Worm (Caenorhabditis elegans): Measurements from ENCODE around the gene F58A6.5.
"Not testable (repeated sequence)": the region's sequence is repeated elsewhere in the genome, so short reads cannot be mapped to it uniquely, and the experiment has no call there.

F58A6.5 gene

ce11 chrII:5177902-5178301, 29.7 kb upstream of the F58A6.5 start, which contains the start of gene C27D6.12:
TSS of gene C27D6.12 (minus strand) at chrII:5178002.
- no peak for TF ChIP-seq dao-5 (tag; optimal IDR thresholded peaks at IDR 0.05)
- no peak for TF ChIP-seq W03F9.2 (tag; optimal IDR thresholded peaks at IDR 0.05)
- no peak for TF ChIP-seq him-1 (tag; optimal IDR thresholded peaks at IDR 0.05)

ce11 chrII:5176934-5177333, 28.7 kb upstream of the F58A6.5 start:
- TF ChIP-seq W03F9.2 (tag; optimal IDR thresholded peaks at IDR 0.05) (no peak), dao-5 (tag; optimal IDR thresholded peaks at IDR 0.05) (no peak), him-1 (tag; optimal IDR thresholded peaks at IDR 0.05) (no peak)

- TF ChIP-seq W03F9.2 (tag; optimal IDR thresholded peaks at IDR 0.05) (no peak), him-1 (tag; optimal IDR thresholded peaks at IDR 0.05) (no peak), dao-5 (tag; optimal IDR thresholded peaks at IDR 0.05) (no peak)
These were observed 26.1 kb upstream of the F58A6.5 start, which contains the start of gene C27D6.3 for ce11 chrII:5174370-5174769. TSS of gene C27D6.3 (minus strand) at chrII:5174470.

- TF ChIP-seq him-1 (tag; optimal IDR thresholded peaks at IDR 0.05), result no peak
- TF ChIP-seq W03F9.2 (tag; optimal IDR thresholded peaks at IDR 0.05), result no peak
- TF ChIP-seq dao-5 (tag; optimal IDR thresholded peaks at IDR 0.05), result no peak
These were observed 24.2 kb upstream of the F58A6.5 start, which contains the start of gene C27D6.1 for ce11 chrII:5172451-5172850. TSS of gene C27D6.1 (plus strand) at chrII:5172751.

- TF ChIP-seq dao-5 (tag; optimal IDR thresholded peaks at IDR 0.05), result no peak
- TF ChIP-seq W03F9.2 (tag; optimal IDR thresholded peaks at IDR 0.05), result no peak
- no peak for TF ChIP-seq him-1 (tag; optimal IDR thresholded peaks at IDR 0.05)
These were observed 23.4 kb upstream of the F58A6.5 start, which contains the start of gene C27D6.15 for ce11 chrII:5171610-5172009. TSS of gene C27D6.15 (plus strand) at chrII:5171910.

- TF ChIP-seq dao-5 (tag; optimal IDR thresholded peaks at IDR 0.05) (no peak), W03F9.2 (tag; optimal IDR thresholded peaks at IDR 0.05) (no peak), him-1 (tag; optimal IDR thresholded peaks at IDR 0.05) (no peak)
These were observed 22.7 kb upstream of the F58A6.5 start, which contains the start of gene srb-1 for ce11 chrII:5170932-5171331. TSS of gene srb-1 (minus strand) at chrII:5171032.

ce11 chrII:5166738-5167137, 18.5 kb upstream of the F58A6.5 start, which contains the start of gene srb-3:
TSS of gene srb-3 (minus strand) at chrII:5166838.
- TF ChIP-seq him-1 (tag; optimal IDR thresholded peaks at IDR 0.05), result no peak
- TF ChIP-seq dao-5 (tag; optimal IDR thresholded peaks at IDR 0.05), result no peak
- no peak for TF ChIP-seq W03F9.2 (tag; optimal IDR thresholded peaks at IDR 0.05)

- TF ChIP-seq dao-5 (tag; optimal IDR thresholded peaks at IDR 0.05) (no peak), him-1 (tag; optimal IDR thresholded peaks at IDR 0.05) (no peak), W03F9.2 (tag; optimal IDR thresholded peaks at IDR 0.05) (no peak)
These were observed 15.0 kb upstream of the F58A6.5 start, which contains the start of gene srb-5 for ce11 chrII:5163283-5163682. TSS of gene srb-5 (minus strand) at chrII:5163383.

ce11 chrII:5161102-5161501, 12.9 kb upstream of the F58A6.5 start, which contains the start of gene C27D6.11:
TSS of gene C27D6.11 (minus strand) at chrII:5161202.
- no peak for TF ChIP-seq him-1 (tag; optimal IDR thresholded peaks at IDR 0.05)
- no peak for TF ChIP-seq W03F9.2 (tag; optimal IDR thresholded peaks at IDR 0.05)
- no peak for TF ChIP-seq dao-5 (tag; optimal IDR thresholded peaks at IDR 0.05)

- TF ChIP-seq him-1, dao-5, W03F9.2 (tag; optimal IDR thresholded peaks at IDR 0.05): not testable (repeated sequence)
These were observed 10.5 kb upstream of the F58A6.5 start, which contains the start of gene F58A6.9 for ce11 chrII:5158774-5159173. TSS of gene F58A6.9 (minus strand) at chrII:5158874.

ce11 chrII:5157525-5157924, 9.3 kb upstream of the F58A6.5 start, which contains the start of gene srb-13:
TSS of gene srb-13 (minus strand) at chrII:5157625.
- no peak for TF ChIP-seq W03F9.2 (tag; optimal IDR thresholded peaks at IDR 0.05)
- no peak for TF ChIP-seq him-1 (tag; optimal IDR thresholded peaks at IDR 0.05)
- no peak for TF ChIP-seq dao-5 (tag; optimal IDR thresholded peaks at IDR 0.05)

ce11 chrII:5156983-5157382, 8.7 kb upstream of the F58A6.5 start, which contains the start of gene msp-45:
TSS of gene msp-45 (minus strand) at chrII:5157083.
- TF ChIP-seq him-1 (tag; optimal IDR thresholded peaks at IDR 0.05), result no peak
- no peak for TF ChIP-seq W03F9.2 (tag; optimal IDR thresholded peaks at IDR 0.05)
- TF ChIP-seq dao-5 (tag; optimal IDR thresholded peaks at IDR 0.05), result no peak

ce11 chrII:5154540-5154939, 6.3 kb upstream of the F58A6.5 start, which contains the start of gene srb-12:
TSS of gene srb-12 (minus strand) at chrII:5154640.
- TF ChIP-seq dao-5 (tag; optimal IDR thresholded peaks at IDR 0.05) (no peak), him-1 (tag; optimal IDR thresholded peaks at IDR 0.05) (no peak), W03F9.2 (tag; optimal IDR thresholded peaks at IDR 0.05) (no peak)

- TF ChIP-seq dao-5 (tag; optimal IDR thresholded peaks at IDR 0.05) (no peak), W03F9.2 (tag; optimal IDR thresholded peaks at IDR 0.05) (no peak), him-1 (tag; optimal IDR thresholded peaks at IDR 0.05) (no peak)
These were observed 2.6 kb upstream of the F58A6.5 start, which contains the start of gene srb-16 for ce11 chrII:5150829-5151228. TSS of gene srb-16 (minus strand) at chrII:5150929.
